Fruit fly (Drosophila melanogaster) Kc167 (cell line): Measurements from ENCODE around the gene yellow-e3.

Experiments used
- Myc ChIP-seq: fragments of >200 bp; optimal IDR thresholded peaks from 2 replicates; lab custom pipeline; 2017; ENCODE audit warnings: missing external identifiers
- Sin3A ChIP-seq: fragments of >200 bp; optimal IDR thresholded peaks from 2 replicates; lab custom pipeline; 2018; ENCODE audit warnings: missing external identifiers
- h ChIP-seq: fragments of >200 bp; optimal IDR thresholded peaks from 3 replicates; lab custom pipeline; 2018; ENCODE audit warnings: missing external identifiers
- insv ChIP-seq: fragments of >200 bp; optimal IDR thresholded peaks from 3 replicates; lab custom pipeline; 2018; ENCODE audit warnings: missing external identifiers
- psq ChIP-seq: fragments of >200 bp; optimal IDR thresholded peaks from 2 replicates; lab custom pipeline; 2017; ENCODE audit warnings: missing external identifiers
- ttk ChIP-seq: sonication (Bioruptor generic); optimal IDR thresholded peaks from 2 replicates; lab custom pipeline; 2017; ENCODE audit warnings: missing external identifiers

DNA sequence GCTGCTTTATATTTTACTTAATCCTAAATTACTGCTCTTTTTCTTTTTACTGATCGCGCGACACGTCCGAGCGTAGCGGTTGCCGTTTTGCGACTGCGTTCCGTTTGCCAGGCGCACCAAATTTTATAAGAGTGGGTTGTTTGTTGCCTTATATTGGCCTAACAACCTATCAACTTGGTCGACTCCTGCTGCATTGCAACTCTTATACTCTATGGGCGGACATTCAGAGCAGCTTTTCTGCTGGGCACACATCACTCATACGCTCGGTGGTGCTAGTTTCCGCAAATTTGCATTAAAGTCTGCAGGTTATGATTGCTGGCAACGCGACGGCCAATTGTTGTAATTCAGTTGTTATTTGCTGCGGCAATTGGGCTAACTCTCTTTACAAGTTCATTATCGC, 10.5 kb upstream of the yellow-e3 start, which contains the start of gene yellow-e:
- TF ChIP-seq psq (no peak), insv (lab: Kevin White, UChicago) (no peak), Sin3A (lab: Kevin White, UChicago) (no peak), Myc (no peak), h (no peak), ttk (no peak)
